Fruit fly (Drosophila melanogaster): ENCODE data around the gene CG6830.

Gene CG6830

dm6 chr3R:11673955-11674663 is 10.0 kb downstream of the CG6830 start, which contains the start of gene CG14715:
TSS of gene CG14715 (plus strand) at chr3R:11674221.
- TF ChIP-seq CG8478 (optimal IDR thresholded peaks at IDR 0.05) = no peak
- TF ChIP-seq CTCF (optimal IDR thresholded peaks at IDR 0.05) = no peak

- TF ChIP-seq CG8478 (optimal IDR thresholded peaks at IDR 0.05) (no peak), CTCF (optimal IDR thresholded peaks at IDR 0.05) (no peak)
Measured at dm6 chr3R:11671784-11672183, 12.4 kb downstream of the CG6830 start.

dm6 chr3R:11670888-11671287 is 13.3 kb downstream of the CG6830 start:
- no peak for TF ChIP-seq CTCF (optimal IDR thresholded peaks at IDR 0.05)
- no peak for TF ChIP-seq CG8478 (optimal IDR thresholded peaks at IDR 0.05)

dm6 chr3R:11669954-11670347 is 14.2 kb downstream of the CG6830 start:
- no peak for TF ChIP-seq CG8478 (optimal IDR thresholded peaks at IDR 0.05)
- TF ChIP-seq CTCF (optimal IDR thresholded peaks at IDR 0.05) = no peak

dm6 chr3R:11669017-11669953 is 14.9 kb downstream of the CG6830 start:
- TF ChIP-seq CG8478 (optimal IDR thresholded peaks at IDR 0.05) (no peak), CTCF (optimal IDR thresholded peaks at IDR 0.05) (no peak)

dm6 chr3R:11665925-11666687 is 18.0 kb downstream of the CG6830 start:
- TF ChIP-seq CTCF (optimal IDR thresholded peaks at IDR 0.05) (no peak), CG8478 (optimal IDR thresholded peaks at IDR 0.05) (no peak)

- TF ChIP-seq CTCF (optimal IDR thresholded peaks at IDR 0.05) (peak; percentile 92), CG8478 (optimal IDR thresholded peaks at IDR 0.05) (no peak)
Measured at dm6 chr3R:11665508-11665907, 18.6 kb downstream of the CG6830 start.

- no peak for TF ChIP-seq CTCF (optimal IDR thresholded peaks at IDR 0.05)
- TF ChIP-seq CG8478 (optimal IDR thresholded peaks at IDR 0.05) = no peak
Measured at dm6 chr3R:11663441-11663840, 20.7 kb downstream of the CG6830 start.

dm6 chr3R:11662617-11663016 is 21.5 kb downstream of the CG6830 start:
- TF ChIP-seq CG8478 (optimal IDR thresholded peaks at IDR 0.05) (no peak), CTCF (optimal IDR thresholded peaks at IDR 0.05) (no peak)

dm6 chr3R:11661712-11662111 is 22.4 kb downstream of the CG6830 start:
- TF ChIP-seq CTCF (optimal IDR thresholded peaks at IDR 0.05) = no peak
- no peak for TF ChIP-seq CG8478 (optimal IDR thresholded peaks at IDR 0.05)

dm6 chr3R:11661187-11661586 is 23.0 kb downstream of the CG6830 start:
- no peak for TF ChIP-seq CTCF (optimal IDR thresholded peaks at IDR 0.05)
- no peak for TF ChIP-seq CG8478 (optimal IDR thresholded peaks at IDR 0.05)

dm6 chr3R:11657786-11658193 is 26.4 kb downstream of the CG6830 start:
- TF ChIP-seq CTCF (optimal IDR thresholded peaks at IDR 0.05) (no peak), CG8478 (optimal IDR thresholded peaks at IDR 0.05) (no peak)

dm6 chr3R:11656614-11657216 is 27.4 kb downstream of the CG6830 start:
- TF ChIP-seq CTCF (optimal IDR thresholded peaks at IDR 0.05) (no peak), CG8478 (optimal IDR thresholded peaks at IDR 0.05) (no peak)

- TF ChIP-seq CG8478 (optimal IDR thresholded peaks at IDR 0.05) (no peak), CTCF (optimal IDR thresholded peaks at IDR 0.05) (no peak)
Measured at dm6 chr3R:11655873-11656374, 28.2 kb downstream of the CG6830 start, which contains the start of gene CG42327. TSS of gene CG42327 (plus strand) at chr3R:11656149.
